Worm (Caenorhabditis elegans) whole organism, late embryonic: ENCODE measurements around the gene C36A4.4.

Source experiments
- Y22D7AL.16 ChIP-seq: sonication (generic microtip); optimal IDR thresholded peaks from 2 replicates; lab custom pipeline; 2016; ENCODE audit warnings: missing genetic modification characterization, missing compliant biosample characterization
- ceh-22 ChIP-seq: sonication (generic microtip); optimal IDR thresholded peaks from 2 replicates; lab custom pipeline; 2017; ENCODE audit warnings: missing biosample characterization, missing genetic modification characterization
- ceh-30 ChIP-seq: fragments of 150-350 bp; optimal IDR thresholded peaks from 2 replicates; lab custom pipeline; 2014; ENCODE audit warnings: missing biosample characterization, missing genetic modification characterization
- fkh-6 ChIP-seq: sonication (generic microtip); optimal IDR thresholded peaks from 2 replicates; lab custom pipeline; 2016; ENCODE audit warnings: missing genetic modification characterization, missing compliant biosample characterization
- pat-9 ChIP-seq: fragments of 200-800 bp; sonication (Bioruptor generic); optimal IDR thresholded peaks from 2 replicates; lab custom pipeline; 2018; ENCODE audit warnings: mild to moderate bottlenecking, missing genetic modification characterization, moderate library complexity, missing compliant biosample characterization
- pha-2 ChIP-seq: sonication (generic microtip); optimal IDR thresholded peaks from 2 replicates; lab custom pipeline; 2017; ENCODE audit warnings: mild to moderate bottlenecking, missing genetic modification characterization, missing compliant biosample characterization
- ref-2 ChIP-seq: sonication (generic microtip); optimal IDR thresholded peaks from 2 replicates; lab custom pipeline; 2016; ENCODE audit warnings: missing genetic modification characterization, missing compliant biosample characterization
- tbx-2 ChIP-seq: sonication (generic microtip); optimal IDR thresholded peaks from 2 replicates; lab custom pipeline; 2016; ENCODE audit warnings: missing genetic modification characterization, missing compliant biosample characterization
- unc-55 ChIP-seq: sonication (generic microtip); optimal IDR thresholded peaks from 2 replicates; lab custom pipeline; 2017; ENCODE audit warnings: missing biosample characterization, missing genetic modification reagents, missing genetic modification characterization

- TF ChIP-seq ref-2 (tag; lab: Kevin White, UChicago) (no peak), Y22D7AL.16 (tag; lab: Kevin White, UChicago) (no peak), ceh-22 (tag; lab: Kevin White, UChicago) (no peak), ceh-30 (no peak), pha-2 (no peak), tbx-2 (tag; lab: Kevin White, UChicago) (no peak), pat-9 (tag; lab: Kevin White, UChicago) (no peak), unc-55 (no peak), fkh-6 (no peak)
Measured at ce11 chrIII:3832291-3832690, 11.1 kb downstream of the C36A4.4 start, which contains the start of gene cyp-25A1.
